Worm (Caenorhabditis elegans) whole organism, mixed stage, embryonic: ENCODE data around the gene grsp-2.
"Not testable (repeated sequence)": the region's sequence is repeated elsewhere in the genome, so short reads cannot be mapped to it uniquely, and the experiment has no call there.

Experiments used
- M03D4.4 ChIP-seq: sonication (generic microtip); optimal IDR thresholded peaks from 2 replicates; lab custom pipeline; 2017; ENCODE audit warnings: mild to moderate bottlenecking, missing genetic modification characterization, missing compliant biosample characterization
- bed-3 ChIP-seq: fragments of 200-800 bp; sonication (Bioruptor generic); optimal IDR thresholded peaks from 3 replicates; lab custom pipeline; 2018; ENCODE audit warnings: mild to moderate bottlenecking, missing genetic modification characterization, moderate library complexity, missing compliant biosample characterization
- blmp-1 ChIP-seq: fragments of 150-350 bp; optimal IDR thresholded peaks from 2 replicates; lab custom pipeline; 2014; ENCODE audit warnings: missing biosample characterization, missing genetic modification characterization
- ceh-39 ChIP-seq: fragments of 150-350 bp; optimal IDR thresholded peaks from 2 replicates; lab custom pipeline; 2014; ENCODE audit warnings: missing biosample characterization, missing genetic modification characterization
- ceh-83 ChIP-seq: fragments of 200-800 bp; sonication (Bioruptor generic); optimal IDR thresholded peaks from 2 replicates; lab custom pipeline; 2018; ENCODE audit warnings: mild to moderate bottlenecking, missing genetic modification characterization, missing compliant biosample characterization
- ces-1 ChIP-seq: fragments of 150-350 bp; optimal IDR thresholded peaks from 2 replicates; lab custom pipeline; 2014; ENCODE audit warnings: missing biosample characterization, missing genetic modification reagents, missing genetic modification characterization
- cnd-1 ChIP-seq: fragments of 200-800 bp; sonication (Bioruptor generic); optimal IDR thresholded peaks from 2 replicates; lab custom pipeline; 2018; ENCODE audit warnings: mild to moderate bottlenecking, missing genetic modification characterization, missing compliant biosample characterization
- drap-1 ChIP-seq: fragments of 200-800 bp; sonication (Bioruptor generic); optimal IDR thresholded peaks from 3 replicates; lab custom pipeline; 2018; ENCODE audit warnings: mild to moderate bottlenecking, missing genetic modification characterization, missing compliant biosample characterization
- elt-1 ChIP-seq: sonication (generic microtip); optimal IDR thresholded peaks from 2 replicates; lab custom pipeline; 2017; ENCODE audit warnings: missing genetic modification characterization, mild to moderate bottlenecking, missing compliant biosample characterization, antibody characterized with exemption, moderate library complexity, borderline replicate concordance; ENCODE audit not compliant: insufficient read depth
- elt-3 ChIP-seq: fragments of 150-350 bp; optimal IDR thresholded peaks from 2 replicates; lab custom pipeline; 2014; ENCODE audit warnings: missing biosample characterization, missing genetic modification characterization
- flh-1 ChIP-seq: fragments of 200-800 bp; sonication (Bioruptor generic); optimal IDR thresholded peaks from 2 replicates; lab custom pipeline; 2018; ENCODE audit warnings: mild to moderate bottlenecking, missing genetic modification characterization, moderate library complexity, missing compliant biosample characterization
- ham-2 ChIP-seq: fragments of 200-800 bp; sonication (Bioruptor generic); optimal IDR thresholded peaks from 2 replicates; lab custom pipeline; 2018; ENCODE audit warnings: mild to moderate bottlenecking, missing genetic modification characterization, missing compliant biosample characterization
- hlh-1 ChIP-seq: fragments of 150-350 bp; optimal IDR thresholded peaks from 2 replicates; lab custom pipeline; 2014; ENCODE audit warnings: missing biosample characterization, missing genetic modification reagents, missing genetic modification characterization
- lin-13 ChIP-seq: fragments of 150-350 bp; optimal IDR thresholded peaks from 2 replicates; lab custom pipeline; 2014; ENCODE audit warnings: missing biosample characterization, missing genetic modification characterization
- lin-32 ChIP-seq: fragments of 200-800 bp; sonication (Bioruptor generic); optimal IDR thresholded peaks from 2 replicates; lab custom pipeline; 2018; ENCODE audit warnings: mild to moderate bottlenecking, missing genetic modification characterization, missing compliant biosample characterization
- lsy-2 ChIP-seq: fragments of 150-350 bp; optimal IDR thresholded peaks from 2 replicates; lab custom pipeline; 2014; ENCODE audit warnings: missing biosample characterization, missing genetic modification characterization
- mab-5 ChIP-seq: fragments of 150-350 bp; optimal IDR thresholded peaks from 2 replicates; lab custom pipeline; 2014; ENCODE audit warnings: missing biosample characterization, missing genetic modification characterization
- mep-1 ChIP-seq: fragments of 150-350 bp; optimal IDR thresholded peaks from 2 replicates; lab custom pipeline; 2017; ENCODE audit warnings: missing biosample characterization, missing genetic modification reagents, missing genetic modification characterization, inconsistent platforms
- mls-2 ChIP-seq: sonication (generic microtip); optimal IDR thresholded peaks from 2 replicates; lab custom pipeline; 2016; ENCODE audit warnings: mild to moderate bottlenecking, missing genetic modification characterization, moderate library complexity, missing compliant biosample characterization
- nhr-2 ChIP-seq: fragments of 150-350 bp; optimal IDR thresholded peaks from 2 replicates; lab custom pipeline; 2014; ENCODE audit warnings: missing biosample characterization, missing genetic modification characterization
- nhr-237 ChIP-seq: fragments of 150-350 bp; optimal IDR thresholded peaks from 2 replicates; lab custom pipeline; 2014; ENCODE audit warnings: missing biosample characterization, missing genetic modification characterization
- nhr-28 ChIP-seq: fragments of 150-350 bp; optimal IDR thresholded peaks from 2 replicates; lab custom pipeline; 2014; ENCODE audit warnings: missing biosample characterization, missing genetic modification characterization
- pha-4 ChIP-seq: fragments of 150-350 bp; optimal IDR thresholded peaks from 2 replicates; lab custom pipeline; 2018; ENCODE audit warnings: missing biosample characterization, missing genetic modification reagents, missing genetic modification characterization
- sem-2 ChIP-seq: fragments of 200-800 bp; sonication (Bioruptor generic); optimal IDR thresholded peaks from 2 replicates; lab custom pipeline; 2018; ENCODE audit warnings: mild to moderate bottlenecking, missing genetic modification characterization, missing compliant biosample characterization
- snpc-4 ChIP-seq: fragments of 150-350 bp; optimal IDR thresholded peaks from 2 replicates; lab custom pipeline; 2014; ENCODE audit warnings: missing biosample characterization, missing genetic modification characterization
- tbx-8 ChIP-seq: fragments of 200-800 bp; sonication (Bioruptor generic); optimal IDR thresholded peaks from 2 replicates; lab custom pipeline; 2018; ENCODE audit warnings: mild to moderate bottlenecking, missing genetic modification characterization, moderate library complexity, missing compliant biosample characterization
- unc-120 ChIP-seq: sonication (generic microtip); optimal IDR thresholded peaks from 2 replicates; lab custom pipeline; 2017; ENCODE audit warnings: missing genetic modification characterization, missing compliant biosample characterization; ENCODE audit not compliant: poor library complexity, severe bottlenecking
- unc-39 ChIP-seq: fragments of 150-350 bp; optimal IDR thresholded peaks from 2 replicates; lab custom pipeline; 2014; ENCODE audit warnings: missing biosample characterization, missing genetic modification characterization
- unc-62 ChIP-seq: fragments of 150-350 bp; optimal IDR thresholded peaks from 2 replicates; lab custom pipeline; 2014; ENCODE audit warnings: missing biosample characterization, missing genetic modification reagents, missing genetic modification characterization
- zip-8 ChIP-seq: fragments of 150-350 bp; optimal IDR thresholded peaks from 2 replicates; lab custom pipeline; 2014; ENCODE audit warnings: missing biosample characterization, missing genetic modification characterization
- ztf-11 ChIP-seq: fragments of 150-350 bp; optimal IDR thresholded peaks from 2 replicates; lab custom pipeline; 2014; ENCODE audit warnings: missing biosample characterization, missing genetic modification characterization

grsp-2 gene

ce11 chrIV:8784855-8785327, 31.2 kb upstream of the grsp-2 start, which contains the start of gene C33D9.13:
Gene C33D9.13, minus strand, starts transcription at chrIV:8785277.
- TF ChIP-seq ces-1 (GFP tag; lab: Kevin White, UChicago) (peak; percentile 29), unc-120 (no peak)

DNA sequence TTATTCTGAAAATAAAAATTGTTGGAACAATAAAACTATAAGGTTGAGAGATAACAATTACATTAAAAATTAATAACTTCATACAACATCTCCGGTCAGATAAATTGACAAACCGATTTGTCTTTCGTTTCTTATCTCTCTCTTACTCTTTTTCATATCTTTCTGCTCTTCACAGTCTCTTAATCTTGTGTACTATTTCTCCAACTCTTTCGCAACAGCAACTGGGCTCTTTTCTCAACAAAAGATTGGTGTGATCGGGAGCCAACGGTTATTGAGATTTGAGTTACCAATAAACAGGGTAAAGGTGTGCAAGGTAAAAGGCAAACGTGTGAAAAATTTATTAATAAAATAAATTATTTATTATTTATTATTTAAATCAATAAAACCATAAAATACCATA, 29.5 kb upstream of the grsp-2 start, which contains the start of gene C33D9.8:
TSS of gene C33D9.8 (minus strand) at position 99 of the 400 bp plus-strand sequence.
- TF ChIP-seq ceh-83 (GFP tag; lab: Kevin White, UChicago) (no peak), hlh-1 (peak; percentile 40), ces-1 (GFP tag; lab: Kevin White, UChicago) (peak; percentile 11)

DNA sequence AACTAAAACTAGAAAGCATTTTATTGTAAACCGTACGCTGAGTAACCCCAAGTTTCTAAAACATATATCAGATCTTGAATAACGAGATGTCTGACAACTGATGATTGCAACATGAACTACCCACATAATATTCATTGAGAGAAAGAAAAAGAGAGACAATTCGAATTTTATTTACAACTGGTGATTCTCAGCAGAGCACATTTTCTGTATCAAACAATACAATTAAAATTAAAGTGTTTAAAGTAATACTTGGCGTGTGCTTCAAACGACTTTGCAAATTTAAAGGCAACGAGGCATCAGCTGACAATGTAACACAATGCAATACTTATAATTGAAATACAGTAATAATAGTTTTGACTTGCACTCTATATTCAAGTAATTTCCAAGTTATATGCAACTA, 28.1 kb upstream of the grsp-2 start, which contains the start of gene C33D9.10:
TSS of gene C33D9.10 (minus strand) at position 101 of the 400 bp plus-strand sequence.
- not testable (repeated sequence) for TF ChIP-seq ztf-11; elt-1 (tag; lab: Kevin White, UChicago); ceh-83 (GFP tag; lab: Kevin White, UChicago)

ce11 chrIV:8790144-8790543, 26.0 kb upstream of the grsp-2 start, which contains the start of gene sru-35:
Gene sru-35, minus strand, starts transcription at chrIV:8790244.
- TF ChIP-seq lin-32 (GFP tag; lab: Kevin White, UChicago) (no peak), unc-120 (no peak), ceh-39 (tag; lab: Kevin White, UChicago) (no peak), sem-2 (GFP tag; lab: Kevin White, UChicago) (no peak), zip-8 (tag; lab: Kevin White, UChicago) (no peak), hlh-1 (no peak), mls-2 (tag; lab: Kevin White, UChicago) (no peak), mab-5 (tag; lab: Kevin White, UChicago) (no peak), lin-13 (tag; lab: Kevin White, UChicago) (no peak), elt-1 (tag; lab: Kevin White, UChicago) (no peak), ceh-83 (GFP tag; lab: Kevin White, UChicago) (no peak), nhr-2 (tag; lab: Kevin White, UChicago) (no peak), unc-39 (tag; lab: Kevin White, UChicago) (no peak), nhr-237 (tag; lab: Kevin White, UChicago) (no peak), tbx-8 (no peak), cnd-1 (tag; lab: Kevin White, UChicago) (no peak), bed-3 (GFP tag; lab: Kevin White, UChicago) (no peak), blmp-1 (tag; lab: Kevin White, UChicago) (no peak), ztf-11 (no peak)

DNA sequence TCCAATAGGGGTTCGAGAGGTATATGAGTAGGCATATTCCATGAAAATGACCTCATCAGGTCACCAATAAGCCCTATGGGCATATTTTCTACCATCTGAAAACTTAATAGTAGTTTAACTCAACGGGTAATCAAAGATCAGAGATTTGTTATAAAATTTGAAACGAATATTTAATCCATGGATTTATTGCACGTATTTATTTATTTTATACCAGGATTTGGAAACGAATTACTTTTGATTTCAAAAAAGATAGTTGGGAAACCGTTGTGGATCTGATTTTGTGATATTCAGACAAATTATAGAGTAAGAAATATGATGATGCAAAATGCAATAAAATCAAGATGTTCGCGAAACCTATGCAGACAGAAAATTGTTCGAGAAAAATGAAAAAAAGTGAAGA, 23.3 kb upstream of the grsp-2 start, which contains the start of gene C33D9.3:
TSS of gene C33D9.3 (minus strand) at position 101 of the 400 bp plus-strand sequence.
- TF ChIP-seq snpc-4 (tag; lab: Kevin White, UChicago) (no peak), ham-2 (GFP tag; lab: Kevin White, UChicago) (no peak), sem-2 (GFP tag; lab: Kevin White, UChicago) (no peak), lsy-2 (tag; lab: Kevin White, UChicago) (no peak), cnd-1 (tag; lab: Kevin White, UChicago) (no peak), flh-1 (GFP tag; lab: Kevin White, UChicago) (no peak), pha-4 (no peak), M03D4.4 (tag; lab: Kevin White, UChicago) (no peak), nhr-28 (tag; lab: Kevin White, UChicago) (no peak), bed-3 (GFP tag; lab: Kevin White, UChicago) (no peak), mab-5 (tag; lab: Kevin White, UChicago) (no peak), unc-120 (no peak), lin-13 (tag; lab: Kevin White, UChicago) (no peak), elt-1 (tag; lab: Kevin White, UChicago) (no peak), unc-39 (tag; lab: Kevin White, UChicago) (no peak), ces-1 (GFP tag; lab: Kevin White, UChicago) (no peak), blmp-1 (tag; lab: Kevin White, UChicago) (no peak)

DNA sequence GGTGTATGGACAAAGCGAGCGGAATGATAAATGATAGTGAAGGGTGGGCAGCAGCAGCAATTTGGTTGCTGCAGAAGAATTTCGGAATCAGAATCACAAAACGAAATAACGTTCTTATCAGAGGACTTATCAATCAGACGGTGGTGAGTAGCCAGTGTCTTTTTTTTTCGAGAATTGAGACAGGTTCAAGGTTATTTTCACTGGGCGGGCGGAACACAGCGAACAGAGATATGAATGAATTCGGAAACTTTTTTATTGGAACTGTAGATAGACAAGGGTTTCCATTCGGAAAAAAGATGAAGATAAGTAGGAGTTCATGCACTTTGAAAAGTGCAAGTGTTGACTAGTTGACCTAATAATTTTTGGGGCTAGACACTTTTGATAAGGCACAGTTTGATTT, 22.9 kb upstream of the grsp-2 start:
- TF ChIP-seq mab-5 (tag; lab: Kevin White, UChicago) (no peak), blmp-1 (tag; lab: Kevin White, UChicago) (no peak), hlh-1 (no peak), drap-1 (no peak), zip-8 (tag; lab: Kevin White, UChicago) (no peak), elt-3 (tag; lab: Kevin White, UChicago) (no peak), ces-1 (GFP tag; lab: Kevin White, UChicago) (no peak), unc-120 (no peak), ztf-11 (no peak), sem-2 (GFP tag; lab: Kevin White, UChicago) (no peak), bed-3 (GFP tag; lab: Kevin White, UChicago) (no peak), lin-13 (tag; lab: Kevin White, UChicago) (no peak), lsy-2 (tag; lab: Kevin White, UChicago) (no peak), mep-1 (no peak), tbx-8 (no peak), nhr-237 (tag; lab: Kevin White, UChicago) (no peak), cnd-1 (tag; lab: Kevin White, UChicago) (no peak), unc-62 (no peak), pha-4 (no peak), unc-39 (tag; lab: Kevin White, UChicago) (no peak)
